Fruit fly (Drosophila melanogaster) whole organism, pupa: ENCODE results near the gene Jon66Ci.

Source experiments
- CG13204 ChIP-seq: fragments of 200-800 bp; sonication (Bioruptor generic); optimal IDR thresholded peaks from 2 replicates; lab custom pipeline; 2018; ENCODE audit warnings: missing biosample characterization, mild to moderate bottlenecking, missing genetic modification characterization, moderate library complexity
- CG15710 ChIP-seq: fragments of 200-800 bp; sonication (Bioruptor generic); optimal IDR thresholded peaks from 2 replicates; lab custom pipeline; 2018; ENCODE audit warnings: missing biosample characterization, mild to moderate bottlenecking, missing genetic modification characterization, moderate library complexity
- CG32121 ChIP-seq: fragments of 200-800 bp; sonication (Bioruptor generic); IDR thresholded peaks from 2 replicates; pipeline ENCODE4 v1.3.6; 2022; ENCODE audit warnings: missing biosample characterization, missing genetic modification characterization
- CG8301 ChIP-seq: fragments of 200-800 bp; sonication (Bioruptor generic); optimal IDR thresholded peaks from 2 replicates; lab custom pipeline; 2018; ENCODE audit warnings: missing biosample characterization, mild to moderate bottlenecking, missing genetic modification characterization
- Pif1A ChIP-seq: fragments of 200-800 bp; sonication (Bioruptor generic); optimal IDR thresholded peaks from 3 replicates; lab custom pipeline; 2016; ENCODE audit warnings: missing biosample characterization, missing genetic modification characterization
- Snoo ChIP-seq: fragments of 200-800 bp; sonication (Bioruptor generic); optimal IDR thresholded peaks from 3 replicates; lab custom pipeline; 2017; ENCODE audit warnings: missing biosample characterization, mild to moderate bottlenecking, missing genetic modification characterization, inconsistent platforms
- rn ChIP-seq: fragments of 200-800 bp; sonication (Bioruptor generic); IDR thresholded peaks from 2 replicates; pipeline ENCODE4 v1.3.6; 2022; ENCODE audit warnings: missing biosample characterization, missing genetic modification characterization

DNA sequence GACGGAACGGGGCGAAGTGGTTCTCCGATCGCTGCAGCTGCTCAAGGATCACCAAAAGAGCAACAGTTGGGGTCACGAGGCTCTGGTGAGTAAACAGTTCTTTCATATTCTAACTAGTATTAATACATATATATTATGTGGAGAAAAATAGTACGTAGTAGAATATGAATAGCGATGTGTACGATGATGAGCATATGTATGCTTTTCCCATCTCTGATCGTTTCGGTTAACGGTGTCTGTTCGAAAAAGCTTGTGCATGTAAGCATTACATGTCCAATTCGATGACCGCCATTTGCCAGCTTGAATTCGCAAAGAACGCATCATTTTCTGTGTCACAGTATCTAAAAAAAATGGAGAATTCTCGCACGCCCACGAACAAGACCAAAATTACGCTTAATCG lies 21.4 kb downstream of the Jon66Ci start, which contains the start of the genes Oseg1 and mtrm:
- no peak for TF ChIP-seq Snoo
- TF ChIP-seq CG32121, result no peak
- TF ChIP-seq CG15710 (tag; lab: Kevin White, UChicago), result no peak
- no peak for TF ChIP-seq rn
- no peak for TF ChIP-seq Pif1A
- TF ChIP-seq CG13204 (GFP tag; lab: Kevin White, UChicago), result no peak
- no peak for TF ChIP-seq CG8301 (tag; lab: Kevin White, UChicago)
